Worm (Caenorhabditis elegans): ENCODE data around the gene hlh-33.
A peak's percentile ranks its signal among the peaks of the same experiment; 100 is the strongest.

The hlh-33 gene

ce11 chrIII:1819049-1819597, 36.1 kb upstream of the hlh-33 start (continued):
- TF ChIP-seq nhr-48 (tag; optimal IDR thresholded peaks at IDR 0.05) (no peak), nhr-11 (tag; optimal IDR thresholded peaks at IDR 0.05) (peak; percentile 32), F37D6.2 (tag; optimal IDR thresholded peaks at IDR 0.05) (no peak), unc-62 (GFP tag; optimal IDR thresholded peaks at IDR 0.05 in 1 of 2) (peak in 1 of 2 experiments; percentile 33), unc-62 (tag; optimal IDR thresholded peaks at IDR 0.05) (no peak), lsy-2 (tag; optimal IDR thresholded peaks at IDR 0.05) (peak in 1 of 2 experiments; percentile 78), nhr-28 (tag; optimal IDR thresholded peaks at IDR 0.05) (peak; percentile 38)

- no peak for TF ChIP-seq egl-43 (GFP tag; IDR thresholded peaks at IDR 0.05)
- TF ChIP-seq dpl-1 (GFP tag; optimal IDR thresholded peaks at IDR 0.05): peak; percentile 60
- no peak for TF ChIP-seq mxl-3 (GFP tag; optimal IDR thresholded peaks at IDR 0.05)
- TF ChIP-seq R02D3.7 (tag; optimal IDR thresholded peaks at IDR 0.05): no peak
- no peak for TF ChIP-seq spr-1 (tag; optimal IDR thresholded peaks at IDR 0.05)
- no peak for TF ChIP-seq ztf-11 (tag; optimal IDR thresholded peaks at IDR 0.05)
- no peak for TF ChIP-seq aly-2 (tag; optimal IDR thresholded peaks at IDR 0.05)
- no peak for TF ChIP-seq fkh-10 (GFP tag; optimal IDR thresholded peaks at IDR 0.05)
- TF ChIP-seq lin-1 (GFP tag; IDR thresholded peaks at IDR 0.05): no peak
- no peak for TF ChIP-seq saeg-2 (GFP tag; IDR thresholded peaks at IDR 0.05)
- TF ChIP-seq hlh-30 (tag; optimal IDR thresholded peaks at IDR 0.05; ENCODE audit: insufficient read depth): no peak
- TF ChIP-seq rbr-2 (tag; optimal IDR thresholded peaks at IDR 0.05): peak; percentile 11
- TF ChIP-seq cey-2 (tag; optimal IDR thresholded peaks at IDR 0.05; ENCODE audit: borderline replicate concordance, insufficient read depth): no peak
- TF ChIP-seq nhr-6 (tag; optimal IDR thresholded peaks at IDR 0.05): no peak
- TF ChIP-seq egl-27 (tag; optimal IDR thresholded peaks at IDR 0.05): no peak
- TF ChIP-seq ceh-62 (tag; optimal IDR thresholded peaks at IDR 0.05): no peak
- TF ChIP-seq tra-1 (GFP tag; IDR thresholded peaks at IDR 0.05): no peak
- no peak for TF ChIP-seq unc-39 (tag; optimal IDR thresholded peaks at IDR 0.05)
- no peak for TF ChIP-seq dmd-6 (GFP tag; IDR thresholded peaks at IDR 0.05)
- TF ChIP-seq madf-9 (GFP tag; conservative IDR thresholded peaks at IDR 0.05): 0 out of 2 replicates have a peak, but pooled peaks have one; percentile 17
- no peak for TF ChIP-seq nhr-28 (tag; optimal IDR thresholded peaks at IDR 0.05)
- peak in 1 of 2 experiments; percentile 57 for TF ChIP-seq lsy-2 (tag; optimal IDR thresholded peaks at IDR 0.05)
- TF ChIP-seq dmd-9 (GFP tag; IDR thresholded peaks at IDR 0.05): no peak
- no peak for TF ChIP-seq vab-7 (GFP tag; IDR thresholded peaks at IDR 0.05)
- TF ChIP-seq ceh-32 (tag; optimal IDR thresholded peaks at IDR 0.05; ENCODE audit: poor library complexity): no peak
- TF ChIP-seq ctbp-1 (GFP tag; IDR thresholded peaks at IDR 0.05): no peak
- TF ChIP-seq spr-3 (GFP tag; optimal IDR thresholded peaks at IDR 0.05): no peak
- peak; percentile 68 for TF ChIP-seq lin-13 (GFP tag; optimal IDR thresholded peaks at IDR 0.05)
- TF ChIP-seq nhr-42 (GFP tag; IDR thresholded peaks at IDR 0.05): no peak
- peak in 1 of 2 experiments; percentile 77 for TF ChIP-seq unc-62 (GFP tag; optimal IDR thresholded peaks at IDR 0.05 in 1 of 2)
- no peak for TF ChIP-seq unc-62 (tag; optimal IDR thresholded peaks at IDR 0.05)
- no peak for TF ChIP-seq nhr-25 (tag; optimal IDR thresholded peaks at IDR 0.05; ENCODE audit: borderline replicate concordance, insufficient read depth)
- no peak for TF ChIP-seq mxl-2 (GFP tag; conservative IDR thresholded peaks at IDR 0.05)
- TF ChIP-seq daf-19 (GFP tag; conservative IDR thresholded peaks at IDR 0.05): no peak
- no peak for TF ChIP-seq set-16 (GFP tag; IDR thresholded peaks at IDR 0.05)
- no peak for TF ChIP-seq lin-15B (tag; optimal IDR thresholded peaks at IDR 0.05)
- no peak for TF ChIP-seq snpc-1.2 (GFP tag; IDR thresholded peaks at IDR 0.05)
- TF ChIP-seq Y5F2A.4 (GFP tag; optimal IDR thresholded peaks at IDR 0.05): no peak
- TF ChIP-seq hlh-11 (tag; optimal IDR thresholded peaks at IDR 0.05): no peak
- no peak for TF ChIP-seq fos-1 (tag; optimal IDR thresholded peaks at IDR 0.05)
- TF ChIP-seq nhr-77 (tag; optimal IDR thresholded peaks at IDR 0.05): no peak
- TF ChIP-seq lin-39 (tag; optimal IDR thresholded peaks at IDR 0.05): no peak
- no peak for TF ChIP-seq F49E8.2 (tag; optimal IDR thresholded peaks at IDR 0.05; ENCODE audit: borderline replicate concordance)
- TF ChIP-seq lim-7 (GFP tag; IDR thresholded peaks at IDR 0.05): no peak
- TF ChIP-seq ZK546.5 (tag; optimal IDR thresholded peaks at IDR 0.05): no peak
Observed at ce11 chrIII:1824264-1824922, 30.8 kb upstream of the hlh-33 start, which contains the start of the genes pvf-1 and Y39A3CL.7. Gene pvf-1 (minus strand): TSS chrIII:1824314. Gene Y39A3CL.7 (plus strand): TSS chrIII:1824919.
